Fruit fly (Drosophila melanogaster): ENCODE data around the gene CG8360.

The CG8360 gene

DNA sequence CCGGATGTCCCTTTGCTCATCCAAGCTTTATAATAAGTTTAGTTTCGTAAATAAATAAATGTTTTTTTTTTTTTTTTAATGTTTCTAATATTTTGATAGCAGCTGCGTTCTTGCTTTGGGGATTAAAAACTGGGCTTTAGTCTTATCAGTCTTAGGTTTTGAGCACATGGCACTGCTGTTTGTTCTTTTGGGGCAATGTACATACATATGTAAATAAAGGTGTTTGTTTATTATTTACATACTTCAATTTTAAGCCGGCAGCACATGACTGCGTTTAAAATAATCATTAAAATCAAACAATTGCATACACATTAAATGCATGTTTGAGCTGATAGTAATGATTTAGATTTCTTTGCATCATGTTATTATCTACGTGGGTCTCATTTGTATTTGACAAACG is 48.5 kb upstream of the CG8360 start:
- TF ChIP-seq woc (GFP tag; optimal IDR thresholded peaks at IDR 0.05) (no peak), Mio (GFP tag; optimal IDR thresholded peaks at IDR 0.05) (no peak), GATAd (GFP tag; optimal IDR thresholded peaks at IDR 0.05) (no peak), lola (GFP tag; optimal IDR thresholded peaks at IDR 0.05) (no peak), rgr (GFP tag; optimal IDR thresholded peaks at IDR 0.05) (peak; percentile 73), CG9705 (GFP tag; optimal IDR thresholded peaks at IDR 0.05) (no peak), dl (GFP tag; optimal IDR thresholded peaks at IDR 0.05; ENCODE audit: insufficient read depth in 1 of 2, partially characterized antibody in 2 of 2) (no peak), pan (optimal IDR thresholded peaks at IDR 0.05) (no peak), sv (GFP tag; optimal IDR thresholded peaks at IDR 0.05) (peak; percentile 41), HLH106 (tag; optimal IDR thresholded peaks at IDR 0.05) (peak; percentile 5), sage (GFP tag; optimal IDR thresholded peaks at IDR 0.05) (peak; percentile 3), Dif (GFP tag; optimal IDR thresholded peaks at IDR 0.05; ENCODE audit: partially characterized antibody) (no peak), CrebA (GFP tag; optimal IDR thresholded peaks at IDR 0.05; ENCODE audit: borderline replicate concordance) (no peak), Sp1 (GFP tag; optimal IDR thresholded peaks at IDR 0.05) (peak; percentile 52), ey (GFP tag; optimal IDR thresholded peaks at IDR 0.05) (no peak), Hr78 (GFP tag; optimal IDR thresholded peaks at IDR 0.05) (no peak), Dfd (GFP tag; optimal IDR thresholded peaks at IDR 0.05) (no peak), CG32264 (GFP tag; optimal IDR thresholded peaks at IDR 0.05) (no peak), Myc (optimal IDR thresholded peaks at IDR 0.05) (no peak), Hnf4 (GFP tag; optimal IDR thresholded peaks at IDR 0.05) (peak; percentile 67), h (GFP tag; optimal IDR thresholded peaks at IDR 0.05) (peak; percentile 62), dmrt93B (GFP tag; optimal IDR thresholded peaks at IDR 0.05) (peak; percentile 38), Vsx2 (GFP tag; optimal IDR thresholded peaks at IDR 0.05; ENCODE audit: partially characterized antibody) (no peak), foxo (GFP tag; optimal IDR thresholded peaks at IDR 0.05) (peak in 1 of 2 experiments; percentile 45), dsf (GFP tag; optimal IDR thresholded peaks at IDR 0.05; ENCODE audit: borderline replicate concordance) (peak; percentile 35), N (GFP tag; optimal IDR thresholded peaks at IDR 0.05) (no peak), tai (GFP tag; optimal IDR thresholded peaks at IDR 0.05) (peak; percentile 62), OdsH (GFP tag; optimal IDR thresholded peaks at IDR 0.05) (peak; percentile 47), Jra (GFP tag; optimal IDR thresholded peaks at IDR 0.05) (peak; percentile 61), Rel (GFP tag; optimal IDR thresholded peaks at IDR 0.05) (no peak), Rel (tag; optimal IDR thresholded peaks at IDR 0.05) (no peak), jim (GFP tag; optimal IDR thresholded peaks at IDR 0.05) (no peak), br (GFP tag; optimal IDR thresholded peaks at IDR 0.05) (peak; percentile 19), brk (GFP tag; optimal IDR thresholded peaks at IDR 0.05) (peak; percentile 63), fru (GFP tag; optimal IDR thresholded peaks at IDR 0.05) (no peak), Hr83 (GFP tag; optimal IDR thresholded peaks at IDR 0.05; ENCODE audit: poor library complexity, severe bottlenecking) (peak; percentile 96), usp (GFP tag; optimal IDR thresholded peaks at IDR 0.05) (no peak), psq (GFP tag; optimal IDR thresholded peaks at IDR 0.05) (peak; percentile 41), Abd-B (GFP tag; optimal IDR thresholded peaks at IDR 0.05) (no peak)

DNA sequence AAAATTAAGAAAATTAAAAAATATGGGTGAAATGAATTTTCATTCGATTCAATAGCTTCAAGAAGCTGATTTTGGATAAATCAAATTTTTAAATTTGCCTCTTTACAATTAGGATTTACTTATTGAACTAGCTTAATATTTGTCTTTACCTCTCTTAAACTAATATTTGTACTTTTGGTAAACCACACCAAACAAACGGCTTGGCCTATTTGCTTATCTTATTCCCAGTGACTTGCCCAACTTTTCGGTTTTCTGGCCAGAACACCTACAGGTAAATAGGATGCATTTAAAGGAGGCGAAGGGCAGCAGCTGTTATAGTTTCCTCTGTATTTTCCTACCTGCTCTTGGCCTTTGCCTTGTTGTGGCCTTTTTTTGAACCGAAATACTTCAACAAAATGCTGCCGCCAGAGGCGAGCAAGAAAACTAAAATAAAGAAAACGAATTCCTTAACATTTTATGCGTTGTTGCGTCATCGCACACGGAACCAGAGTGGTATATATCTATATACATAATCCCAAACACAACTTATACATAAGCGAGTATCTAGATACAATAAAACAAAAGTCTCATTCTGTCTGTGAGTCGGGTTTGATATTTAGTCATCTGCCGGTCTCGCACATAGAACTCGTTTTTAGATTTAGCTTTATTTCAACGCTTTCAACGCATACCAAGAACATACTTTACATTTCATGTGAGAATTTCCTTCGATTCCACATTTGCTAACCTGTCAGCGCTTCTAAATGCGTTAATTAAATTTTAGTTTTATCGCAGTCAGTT is 46.8 kb upstream of the CG8360 start:
- TF ChIP-seq br (GFP tag; optimal IDR thresholded peaks at IDR 0.05) (no peak), N (GFP tag; optimal IDR thresholded peaks at IDR 0.05) (no peak)

- TF ChIP-seq Jra (GFP tag; optimal IDR thresholded peaks at IDR 0.05), result no peak
- no peak for TF ChIP-seq GATAd (GFP tag; optimal IDR thresholded peaks at IDR 0.05)
- TF ChIP-seq foxo (GFP tag; optimal IDR thresholded peaks at IDR 0.05), result no peak
- TF ChIP-seq N (GFP tag; optimal IDR thresholded peaks at IDR 0.05), result no peak
- TF ChIP-seq CG32264 (GFP tag; optimal IDR thresholded peaks at IDR 0.05), result no peak
- no peak for TF ChIP-seq Myc (optimal IDR thresholded peaks at IDR 0.05)
- no peak for TF ChIP-seq Hr78 (GFP tag; optimal IDR thresholded peaks at IDR 0.05)
- TF ChIP-seq pan (optimal IDR thresholded peaks at IDR 0.05), result no peak
- TF ChIP-seq Dfd (GFP tag; optimal IDR thresholded peaks at IDR 0.05), result no peak
- TF ChIP-seq CrebA (GFP tag; optimal IDR thresholded peaks at IDR 0.05; ENCODE audit: borderline replicate concordance), result no peak
- no peak for TF ChIP-seq fru (GFP tag; optimal IDR thresholded peaks at IDR 0.05)
- no peak for TF ChIP-seq sage (GFP tag; optimal IDR thresholded peaks at IDR 0.05)
- no peak for TF ChIP-seq psq (GFP tag; optimal IDR thresholded peaks at IDR 0.05)
- no peak for TF ChIP-seq lola (GFP tag; optimal IDR thresholded peaks at IDR 0.05)
- TF ChIP-seq dsf (GFP tag; optimal IDR thresholded peaks at IDR 0.05; ENCODE audit: borderline replicate concordance), result no peak
- no peak for TF ChIP-seq brk (GFP tag; optimal IDR thresholded peaks at IDR 0.05)
- TF ChIP-seq Vsx2 (GFP tag; optimal IDR thresholded peaks at IDR 0.05; ENCODE audit: partially characterized antibody), result no peak
- TF ChIP-seq sv (GFP tag; optimal IDR thresholded peaks at IDR 0.05), result no peak
- no peak for TF ChIP-seq usp (GFP tag; optimal IDR thresholded peaks at IDR 0.05)
- no peak for TF ChIP-seq HLH106 (tag; optimal IDR thresholded peaks at IDR 0.05)
Observed at dm6 chr2L:8168075-8168474, 44.7 kb upstream of the CG8360 start.

Data from whole organism, wandering third instar larva.